Fruit fly (Drosophila melanogaster): ENCODE measurements around the gene bnk.
A peak's percentile ranks its signal among the peaks of the same experiment; 100 is the strongest.

The bnk gene

dm6 chr3R:31168968-31169367, 24.2 kb upstream of the bnk start, which contains the start of gene stops (continued):
- TF ChIP-seq Atf3 (GFP tag; optimal IDR thresholded peaks at IDR 0.05) (no peak), CG11456 (GFP tag; IDR thresholded peaks at IDR 0.05) (0 out of 3 replicates have a peak, but pooled peaks have one; percentile 59), B-H1 (GFP tag; IDR thresholded peaks at IDR 0.05) (no peak), CG3847 (GFP tag; IDR thresholded peaks at IDR 0.05) (no peak), sna (GFP tag; IDR thresholded peaks at IDR 0.05; ENCODE audit: partially characterized antibody) (no peak), CG43689 (GFP tag; IDR thresholded peaks at IDR 0.05) (no peak), CG10267 (tag; optimal IDR thresholded peaks at IDR 0.05) (no peak), pan (optimal IDR thresholded peaks at IDR 0.05) (no peak), pan (GFP tag; optimal IDR thresholded peaks at IDR 0.05 in 1 of 2, IDR thresholded peaks at IDR 0.05 in 1 of 2) (peak in 1 of 2 experiments; percentile 23), slp2 (GFP tag; optimal IDR thresholded peaks at IDR 0.05) (no peak), CG18599 (GFP tag; optimal IDR thresholded peaks at IDR 0.05) (peak; percentile 5), CG5953 (GFP tag; IDR thresholded peaks at IDR 0.05) (0 out of 2 replicates have a peak, but pooled peaks have one; percentile 49), ash1 (GFP tag; optimal IDR thresholded peaks at IDR 0.05) (no peak), row (GFP tag; IDR thresholded peaks at IDR 0.05) (no peak), phol (tag; optimal IDR thresholded peaks at IDR 0.05) (no peak), CG33557 (GFP tag; optimal IDR thresholded peaks at IDR 0.05) (no peak), CG12155 (GFP tag; optimal IDR thresholded peaks at IDR 0.05) (no peak), ranshi (GFP tag; IDR thresholded peaks at IDR 0.05) (peak; percentile 43; the same call in 1 of the 2 replicates), PHDP (tag; optimal IDR thresholded peaks at IDR 0.05) (peak; percentile 53), gfzf (GFP tag; optimal IDR thresholded peaks at IDR 0.05) (no peak), CG16813 (GFP tag; IDR thresholded peaks at IDR 0.05; ENCODE audit: partially characterized antibody) (no peak), Myb (GFP tag; optimal IDR thresholded peaks at IDR 0.05) (no peak), CG3065 (GFP tag; optimal IDR thresholded peaks at IDR 0.05) (no peak), MTF-1 (GFP tag; optimal IDR thresholded peaks at IDR 0.05; ENCODE audit: borderline replicate concordance) (peak; percentile 66), CG6683 (GFP tag; optimal IDR thresholded peaks at IDR 0.05) (no peak), CG10565 (GFP tag; optimal IDR thresholded peaks at IDR 0.05) (no peak), MESR4 (GFP tag; optimal IDR thresholded peaks at IDR 0.05) (no peak), CG7963 (GFP tag; IDR thresholded peaks at IDR 0.05; ENCODE audit: partially characterized antibody) (no peak), CG33213 (GFP tag; optimal IDR thresholded peaks at IDR 0.05) (peak; percentile 61), CG2712 (tag; optimal IDR thresholded peaks at IDR 0.05) (no peak), CG14050 (GFP tag; IDR thresholded peaks at IDR 0.05) (0 out of 3 replicates have a peak, but pooled peaks have one; percentile 19), Sin3A (optimal IDR thresholded peaks at IDR 0.05) (no peak), CG4424 (GFP tag; optimal IDR thresholded peaks at IDR 0.05) (peak; percentile 42), seq (GFP tag; IDR thresholded peaks at IDR 0.05) (peak; percentile 20; the same call in 1 of the 2 replicates), CG2129 (GFP tag; IDR thresholded peaks at IDR 0.05; ENCODE audit: partially characterized antibody) (no peak), hbn (GFP tag; IDR thresholded peaks at IDR 0.05; ENCODE audit: partially characterized antibody) (no peak), sim (GFP tag; IDR thresholded peaks at IDR 0.05) (no peak), Sox100B (GFP tag; optimal IDR thresholded peaks at IDR 0.05) (peak; percentile 42), CG12659 (GFP tag; optimal IDR thresholded peaks at IDR 0.05) (no peak), CG9797 (GFP tag; optimal IDR thresholded peaks at IDR 0.05) (no peak), CG18011 (GFP tag; optimal IDR thresholded peaks at IDR 0.05) (peak; percentile 29), Ets65A (GFP tag) (peak; percentile 27), inv (GFP tag; IDR thresholded peaks at IDR 0.05; ENCODE audit: partially characterized antibody) (no peak), ken (GFP tag; IDR thresholded peaks at IDR 0.05) (no peak), CTCF (GFP tag; optimal IDR thresholded peaks at IDR 0.05) (peak; percentile 18), slbo (GFP tag; IDR thresholded peaks at IDR 0.05) (no peak), peb (GFP tag; IDR thresholded peaks at IDR 0.05) (no peak), Dfd (GFP tag; optimal IDR thresholded peaks at IDR 0.05) (no peak), fu2 (GFP tag; optimal IDR thresholded peaks at IDR 0.05) (no peak), CG4730 (GFP tag; IDR thresholded peaks at IDR 0.05) (no peak), maf-S (GFP tag; optimal IDR thresholded peaks at IDR 0.05) (peak; percentile 34), Spps (tag; optimal IDR thresholded peaks at IDR 0.05) (no peak)
